Fruit fly (Drosophila melanogaster) whole organism, adult: ENCODE data around the gene CG42823.

Experiments
- CG11617 ChIP-seq: fragments of 200-800 bp; sonication (Bioruptor generic); optimal IDR thresholded peaks from 2 replicates; lab custom pipeline; 2017; ENCODE audit warnings: mild to moderate bottlenecking, missing biosample characterization, missing genetic modification reagents, missing genetic modification characterization
- CG12768 ChIP-seq: fragments of 200-800 bp; sonication (Bioruptor generic); optimal IDR thresholded peaks from 2 replicates; lab custom pipeline; 2017; ENCODE audit warnings: missing biosample characterization, missing genetic modification characterization, mild to moderate bottlenecking, moderate library complexity, missing genetic modification reagents
- CG14711 ChIP-seq: fragments of 200-800 bp; sonication (Bioruptor generic); optimal IDR thresholded peaks from 2 replicates; lab custom pipeline; 2018; ENCODE audit warnings: missing biosample characterization, mild to moderate bottlenecking, missing genetic modification characterization, moderate library complexity
- CG1620 ChIP-seq: fragments of 200-800 bp; sonication (Bioruptor generic); optimal IDR thresholded peaks from 2 replicates; lab custom pipeline; 2016; ENCODE audit warnings: missing biosample characterization, missing genetic modification characterization
- CG33017 ChIP-seq: fragments of 200-800 bp; sonication (Bioruptor generic); optimal IDR thresholded peaks from 2 replicates; lab custom pipeline; 2018; ENCODE audit warnings: missing biosample characterization, mild to moderate bottlenecking, missing genetic modification characterization, moderate library complexity
- CG5204 ChIP-seq: fragments of 200-800 bp; sonication (Bioruptor generic); optimal IDR thresholded peaks from 2 replicates; lab custom pipeline; 2016; ENCODE audit warnings: missing biosample characterization, missing genetic modification characterization
- CG7045 ChIP-seq: fragments of 200-800 bp; sonication (Bioruptor generic); optimal IDR thresholded peaks from 2 replicates; lab custom pipeline; 2017; ENCODE audit warnings: missing biosample characterization, mild to moderate bottlenecking, missing genetic modification characterization
- CG7101 ChIP-seq: fragments of 200-800 bp; sonication (Bioruptor generic); optimal IDR thresholded peaks from 2 replicates; lab custom pipeline; 2018; ENCODE audit warnings: missing biosample characterization, mild to moderate bottlenecking, missing genetic modification characterization, moderate library complexity
- Clk ChIP-seq: fragments of 200-800 bp; sonication (Bioruptor generic); optimal IDR thresholded peaks from 2 replicates; lab custom pipeline; 2017; ENCODE audit warnings: missing biosample characterization, missing genetic modification characterization
- Crg-1 ChIP-seq: fragments of 200-800 bp; sonication (Bioruptor generic); optimal IDR thresholded peaks from 2 replicates; lab custom pipeline; 2016; ENCODE audit warnings: missing biosample characterization, missing genetic modification characterization
- Hr96 ChIP-seq: fragments of 200-800 bp; sonication (Bioruptor generic); optimal IDR thresholded peaks from 2 replicates; lab custom pipeline; 2016; ENCODE audit warnings: missing biosample characterization, missing genetic modification characterization
- Mnt ChIP-seq: fragments of 200-800 bp; sonication (Bioruptor generic); optimal IDR thresholded peaks from 2 replicates; lab custom pipeline; 2016; ENCODE audit warnings: missing biosample characterization, mild to moderate bottlenecking, missing genetic modification characterization
- bab1 ChIP-seq: fragments of 200-800 bp; sonication (Bioruptor generic); optimal IDR thresholded peaks from 3 replicates; lab custom pipeline; 2019; ENCODE audit warnings: missing biosample characterization, mild to moderate bottlenecking, missing genetic modification characterization, moderate library complexity
- cic ChIP-seq: fragments of 200-800 bp; sonication (Bioruptor generic); optimal IDR thresholded peaks from 2 replicates; lab custom pipeline; 2017; ENCODE audit warnings: missing biosample characterization, mild to moderate bottlenecking, missing genetic modification characterization, moderate library complexity
- cnc ChIP-seq, 2 experiments: fragments of >200 bp; optimal IDR thresholded peaks; 2 replicates each; lab custom pipeline; 2017
- kay ChIP-seq: fragments of 200-800 bp; sonication (Bioruptor generic); peaks from one replicate; lab custom pipeline; 2016; ENCODE audit warnings: missing biosample characterization, missing genetic modification characterization, borderline replicate concordance
- ovo ChIP-seq: fragments of 200-800 bp; sonication (Bioruptor generic); optimal IDR thresholded peaks from 2 replicates; lab custom pipeline; 2016; ENCODE audit warnings: missing biosample characterization, missing genetic modification characterization
- pad ChIP-seq: fragments of 200-800 bp; sonication (Bioruptor generic); optimal IDR thresholded peaks from 3 replicates; lab custom pipeline; 2017; ENCODE audit warnings: missing biosample characterization, missing genetic modification characterization, mild to moderate bottlenecking, moderate library complexity, missing genetic modification reagents
- tj ChIP-seq: fragments of 200-800 bp; sonication (Bioruptor generic); optimal IDR thresholded peaks from 3 replicates; lab custom pipeline; 2017; ENCODE audit warnings: missing biosample characterization, mild to moderate bottlenecking, missing genetic modification characterization, moderate library complexity
- toe ChIP-seq: fragments of 200-800 bp; sonication (Bioruptor generic); optimal IDR thresholded peaks from 2 replicates; lab custom pipeline; 2016; ENCODE audit warnings: missing biosample characterization, missing genetic modification characterization

The CG42823 gene

dm6 chr3R:17394318-17395188 is 10.4 kb downstream of the CG42823 start, which contains the start of gene CREG:
TSS of gene CREG (minus strand) at chr3R:17394640.
- peak; percentile 24 for TF ChIP-seq CG7045 (GFP tag; lab: Kevin White, UChicago)
- TF ChIP-seq Crg-1 (GFP tag; lab: Kevin White, UChicago) = peak; percentile 2
- TF ChIP-seq pad = peak; percentile 26
- no peak for TF ChIP-seq CG33017 (tag; lab: Kevin White, UChicago)
- TF ChIP-seq Clk = no peak
- no peak for TF ChIP-seq bab1 (GFP tag; lab: Kevin White, UChicago)
- TF ChIP-seq CG14711 = peak; percentile 20
- TF ChIP-seq Hr96 = peak; percentile 58
- peak; percentile 24 for TF ChIP-seq tj (GFP tag; lab: Kevin White, UChicago)
- peak; percentile 71 for TF ChIP-seq CG11617 (GFP tag; lab: Kevin White, UChicago)
- peak; percentile 83 for TF ChIP-seq kay (GFP tag; lab: Kevin White, UChicago)
- TF ChIP-seq CG5204 (GFP tag; lab: Kevin White, UChicago) = peak; percentile 50
- no peak for TF ChIP-seq CG1620 (GFP tag; lab: Kevin White, UChicago)
- TF ChIP-seq cnc (optimal IDR thresholded peaks at IDR 0.05; lab: Kevin White, UChicago) = peak; percentile 12 to 21
- peak; percentile 1 for TF ChIP-seq CG7101 (tag; lab: Kevin White, UChicago)
- TF ChIP-seq cic (GFP tag; lab: Kevin White, UChicago) = peak; percentile 22
- TF ChIP-seq Mnt (GFP tag; lab: Kevin White, UChicago) = peak; percentile 25
- peak; percentile 59 for TF ChIP-seq CG12768 (GFP tag; lab: Kevin White, UChicago)

DNA sequence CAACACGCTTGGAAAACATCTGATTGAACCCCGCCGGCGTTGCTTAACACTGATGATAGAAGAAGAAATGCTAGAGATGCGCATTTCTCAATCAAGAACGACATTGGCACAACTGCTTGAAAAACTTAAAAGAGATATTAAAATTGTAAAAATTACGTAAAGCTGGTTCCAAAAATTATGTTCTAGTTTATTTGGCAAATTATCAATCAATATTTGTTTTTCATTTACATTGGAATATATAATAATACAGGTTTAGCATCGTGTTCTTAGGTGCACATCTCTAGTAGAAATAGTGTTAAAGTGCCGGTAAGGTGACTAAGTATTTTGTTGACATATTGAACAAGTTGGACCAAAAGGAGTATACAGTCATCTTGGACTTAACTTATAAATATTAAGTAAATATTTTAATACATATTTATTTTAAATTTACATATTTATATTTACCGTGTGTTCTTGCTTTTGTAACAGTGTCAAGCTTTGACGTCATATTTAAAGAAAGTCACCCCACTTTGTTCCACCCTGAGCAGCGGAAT is 13.5 kb downstream of the CG42823 start, which contains the start of the genes Brf and sds22:
Gene Brf, minus strand, starts transcription at position 25 of the 533 bp plus-strand sequence.
Gene sds22, plus strand, starts transcription at position 282 of the 533 bp plus-strand sequence.
- peak; percentile 95 for TF ChIP-seq ovo (GFP tag; lab: Kevin White, UChicago)
- peak; percentile 97 for TF ChIP-seq CG7101 (tag; lab: Kevin White, UChicago)
- TF ChIP-seq CG12768 (GFP tag; lab: Kevin White, UChicago) = peak; percentile 96
- TF ChIP-seq cic (GFP tag; lab: Kevin White, UChicago) = peak; percentile 26
- TF ChIP-seq CG1620 (GFP tag; lab: Kevin White, UChicago) = peak; percentile 98
- no peak for TF ChIP-seq cnc (optimal IDR thresholded peaks at IDR 0.05; lab: Kevin White, UChicago)
- peak; percentile 85 for TF ChIP-seq tj (GFP tag; lab: Kevin White, UChicago)
- TF ChIP-seq Crg-1 (GFP tag; lab: Kevin White, UChicago) = peak; percentile 96
- TF ChIP-seq pad = peak; percentile 88
- TF ChIP-seq CG14711 = peak; percentile 91
- peak; percentile 86 for TF ChIP-seq Clk
- peak; percentile 92 for TF ChIP-seq CG33017 (tag; lab: Kevin White, UChicago)
- TF ChIP-seq Hr96 = peak; percentile 93
- peak; percentile 98 for TF ChIP-seq toe (GFP tag; lab: Kevin White, UChicago)
- peak; percentile 96 for TF ChIP-seq CG11617 (GFP tag; lab: Kevin White, UChicago)
- peak; percentile 97 for TF ChIP-seq CG5204 (GFP tag; lab: Kevin White, UChicago)
- peak; percentile 95 for TF ChIP-seq bab1 (GFP tag; lab: Kevin White, UChicago)
- peak; percentile 99 for TF ChIP-seq kay (GFP tag; lab: Kevin White, UChicago)
- TF ChIP-seq CG7045 (GFP tag; lab: Kevin White, UChicago) = peak; percentile 95
- TF ChIP-seq Mnt (GFP tag; lab: Kevin White, UChicago) = peak; percentile 91

DNA sequence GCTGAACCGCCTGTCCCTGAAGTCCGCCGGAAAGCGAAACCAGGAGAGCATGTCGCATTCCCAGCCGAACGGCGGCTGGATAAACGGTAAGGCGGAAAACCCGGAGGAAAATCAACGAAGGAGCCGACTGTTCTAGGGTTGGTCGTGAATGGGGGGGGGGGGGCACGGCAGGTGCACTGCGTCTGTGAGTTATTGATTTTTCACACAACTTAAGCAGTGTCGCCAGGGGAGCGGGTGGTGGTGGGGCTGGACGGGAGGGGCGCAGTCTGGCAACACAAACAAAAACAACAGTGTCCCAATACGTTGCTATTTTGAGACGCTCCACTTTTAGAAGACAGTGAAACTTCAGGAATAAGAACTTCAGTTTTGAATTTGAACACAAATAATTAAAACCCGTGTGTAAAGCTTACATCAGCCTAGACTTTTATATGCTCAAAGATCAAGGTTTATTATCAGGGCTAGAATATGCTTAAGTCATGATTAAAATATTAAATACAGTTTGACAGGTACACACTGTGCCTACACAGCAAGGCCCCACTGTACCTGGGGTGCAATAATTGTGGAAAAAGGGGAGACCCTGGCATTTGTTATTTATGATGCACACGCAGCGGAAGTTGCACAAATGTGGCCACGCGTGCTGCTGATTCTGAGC is 18.6 kb downstream of the CG42823 start:
- TF ChIP-seq CG33017 (tag; lab: Kevin White, UChicago) = peak; percentile 55
- TF ChIP-seq bab1 (GFP tag; lab: Kevin White, UChicago) = peak; percentile 54
- TF ChIP-seq CG5204 (GFP tag; lab: Kevin White, UChicago) = peak; percentile 36
- no peak for TF ChIP-seq CG1620 (GFP tag; lab: Kevin White, UChicago)
- TF ChIP-seq toe (GFP tag; lab: Kevin White, UChicago) = peak; percentile 54
- TF ChIP-seq Clk = peak; percentile 55
- TF ChIP-seq kay (GFP tag; lab: Kevin White, UChicago) = peak; percentile 12
- TF ChIP-seq Crg-1 (GFP tag; lab: Kevin White, UChicago) = no peak
- peak; percentile 63 for TF ChIP-seq CG14711
- peak; percentile 32 for TF ChIP-seq Hr96
- peak; percentile 3 for TF ChIP-seq pad
- TF ChIP-seq cic (GFP tag; lab: Kevin White, UChicago) = no peak
- peak; percentile 60 for TF ChIP-seq CG12768 (GFP tag; lab: Kevin White, UChicago)
- peak; percentile 19 for TF ChIP-seq CG7045 (GFP tag; lab: Kevin White, UChicago)
- peak; percentile 60 for TF ChIP-seq CG7101 (tag; lab: Kevin White, UChicago)

- TF ChIP-seq CG5204 (GFP tag; lab: Kevin White, UChicago) = peak; percentile 68
- TF ChIP-seq cnc (optimal IDR thresholded peaks at IDR 0.05; lab: Kevin White, UChicago) = no peak
- TF ChIP-seq Mnt (GFP tag; lab: Kevin White, UChicago) = peak; percentile 70
- TF ChIP-seq Clk = no peak
- peak; percentile 60 for TF ChIP-seq pad
- TF ChIP-seq ovo (GFP tag; lab: Kevin White, UChicago) = peak; percentile 59
- peak; percentile 83 for TF ChIP-seq bab1 (GFP tag; lab: Kevin White, UChicago)
- TF ChIP-seq CG12768 (GFP tag; lab: Kevin White, UChicago) = peak; percentile 23
- TF ChIP-seq cic (GFP tag; lab: Kevin White, UChicago) = peak; percentile 56
- TF ChIP-seq CG14711 = peak; percentile 74
- peak; percentile 55 for TF ChIP-seq CG33017 (tag; lab: Kevin White, UChicago)
- TF ChIP-seq CG11617 (GFP tag; lab: Kevin White, UChicago) = no peak
- TF ChIP-seq CG7101 (tag; lab: Kevin White, UChicago) = peak; percentile 73
- no peak for TF ChIP-seq kay (GFP tag; lab: Kevin White, UChicago)
- peak; percentile 78 for TF ChIP-seq Crg-1 (GFP tag; lab: Kevin White, UChicago)
- peak; percentile 84 for TF ChIP-seq CG1620 (GFP tag; lab: Kevin White, UChicago)
- TF ChIP-seq toe (GFP tag; lab: Kevin White, UChicago) = peak; percentile 75
- TF ChIP-seq tj (GFP tag; lab: Kevin White, UChicago) = peak; percentile 68
- TF ChIP-seq Hr96 = peak; percentile 74
- peak; percentile 65 for TF ChIP-seq CG7045 (GFP tag; lab: Kevin White, UChicago)
Observed at dm6 chr3R:17385329-17386019, 19.4 kb downstream of the CG42823 start.
